Worm (Caenorhabditis elegans): ENCODE data around the gene lem-2.

lem-2 gene

DNA sequence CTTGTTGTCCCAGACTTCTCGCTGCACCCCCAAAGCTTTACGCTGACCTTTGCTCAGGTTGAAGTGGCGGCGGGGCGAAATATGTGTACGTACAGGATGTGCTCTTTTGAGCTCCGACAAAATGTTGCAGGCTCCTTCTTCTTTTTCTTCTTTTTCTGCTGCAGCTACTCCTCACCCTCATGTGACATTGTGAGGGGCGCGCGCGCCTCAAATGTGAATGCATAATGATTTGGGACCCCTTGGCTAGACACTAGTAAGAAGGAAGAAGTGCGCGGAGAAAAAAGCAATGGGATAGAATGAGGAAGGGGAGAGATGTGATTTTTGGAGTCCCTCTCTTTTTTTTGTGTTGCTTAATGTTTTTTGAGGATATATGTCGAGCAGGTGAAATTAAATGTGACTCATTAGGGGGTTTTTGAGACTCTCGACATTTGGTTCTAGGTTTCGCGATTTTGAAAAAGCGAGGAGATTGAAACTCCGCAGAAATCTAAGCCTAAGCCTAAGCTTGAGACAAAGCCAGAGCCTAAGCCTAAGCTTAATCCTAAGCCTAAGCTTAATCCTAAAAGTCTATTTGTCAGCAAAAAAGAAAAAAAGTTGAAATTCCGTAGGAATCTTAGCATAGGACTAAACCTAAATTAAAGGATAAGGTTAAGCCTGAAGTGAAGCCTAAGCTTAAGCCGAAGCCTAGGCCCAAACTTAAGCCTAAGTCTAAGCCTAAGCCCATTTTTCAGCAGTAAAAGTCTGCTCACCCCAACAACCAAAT, 26.3 kb upstream of the lem-2 start:
- TF ChIP-seq lin-39 (tag; optimal IDR thresholded peaks at IDR 0.05) (peak; percentile 83), elt-1 (tag; optimal IDR thresholded peaks at IDR 0.05) (no peak), fkh-10 (GFP tag; optimal IDR thresholded peaks at IDR 0.05) (peak; percentile 83), nfya-1 (tag; optimal IDR thresholded peaks at IDR 0.05; ENCODE audit: insufficient read depth) (peak; percentile 61), ama-1 (optimal IDR thresholded peaks at IDR 0.05) (no peak), egl-5 (tag; optimal IDR thresholded peaks at IDR 0.05) (no peak), hmg-11 (tag; optimal IDR thresholded peaks at IDR 0.05) (peak; percentile 10)

DNA sequence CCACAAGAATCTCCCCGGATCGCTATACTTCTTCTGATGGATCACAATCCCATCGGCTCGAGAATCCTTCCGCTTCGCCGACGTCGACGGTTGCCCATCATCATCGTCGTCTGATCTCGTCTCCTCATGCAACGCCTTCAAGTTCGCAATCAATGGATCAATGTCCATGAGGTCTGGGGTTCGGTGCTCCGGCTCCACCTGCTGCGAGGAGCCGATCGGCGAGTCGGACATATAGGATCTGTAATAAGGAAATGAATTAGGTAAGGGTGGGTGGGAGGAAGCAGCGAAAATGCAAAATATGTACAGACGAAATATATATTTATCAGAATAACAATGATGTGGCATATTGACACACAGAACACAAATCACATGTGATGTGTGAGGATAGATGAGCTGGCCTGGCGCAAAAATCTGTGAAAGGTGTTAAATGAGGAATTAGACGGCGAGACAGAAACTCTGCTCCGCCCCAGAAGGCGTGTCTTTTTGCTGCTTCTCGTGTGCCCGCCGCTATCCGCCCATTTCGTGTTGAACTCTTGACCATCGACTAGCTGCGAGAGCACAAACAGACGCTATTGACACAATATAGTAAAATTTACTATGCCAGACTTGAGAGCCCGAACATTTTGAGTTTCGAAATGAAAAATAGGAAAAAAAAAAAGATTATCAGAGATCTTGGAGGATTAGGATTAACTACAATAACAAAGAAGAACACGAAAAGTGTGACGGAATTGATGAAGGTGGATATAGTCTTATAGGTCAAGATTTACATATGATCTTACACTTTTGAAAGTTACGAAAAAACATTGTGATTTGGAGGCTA, 25.6 kb upstream of the lem-2 start:
- TF ChIP-seq fkh-2 (tag; optimal IDR thresholded peaks at IDR 0.05) (no peak), sea-2 (GFP tag; optimal IDR thresholded peaks at IDR 0.05) (no peak), pha-4 (tag; optimal IDR thresholded peaks at IDR 0.05) (peak; percentile 22), nfya-1 (tag; optimal IDR thresholded peaks at IDR 0.05; ENCODE audit: insufficient read depth) (peak; percentile 6), lin-39 (tag; optimal IDR thresholded peaks at IDR 0.05) (peak; percentile 39), zag-1 (tag; optimal IDR thresholded peaks at IDR 0.05) (no peak), nhr-77 (tag; optimal IDR thresholded peaks at IDR 0.05) (no peak), nhr-237 (tag; optimal IDR thresholded peaks at IDR 0.05) (no peak)

DNA sequence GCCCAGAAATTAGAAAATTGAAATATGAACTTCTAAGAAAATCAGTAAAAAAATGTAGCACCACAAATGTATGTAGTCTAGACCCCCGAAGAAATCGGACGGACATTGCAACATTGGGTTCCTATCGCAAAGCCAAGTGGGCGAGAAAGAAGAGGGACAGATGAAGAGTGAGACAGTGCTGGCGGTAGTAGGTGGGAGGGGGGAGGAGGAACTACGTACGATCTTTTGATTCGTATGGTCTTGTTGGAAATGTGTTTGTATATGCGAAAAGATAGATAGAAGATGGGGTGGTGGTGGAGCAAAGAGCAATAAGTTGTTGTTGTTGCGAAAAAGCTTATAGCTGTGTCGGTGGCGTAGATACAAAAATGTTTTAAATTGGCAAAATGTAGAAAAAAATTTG, 24.9 kb upstream of the lem-2 start:
- peak; percentile 38 for TF ChIP-seq elt-2 (tag; optimal IDR thresholded peaks at IDR 0.05)
- TF ChIP-seq nfya-1 (tag; optimal IDR thresholded peaks at IDR 0.05; ENCODE audit: insufficient read depth) = peak; percentile 10
- TF ChIP-seq nhr-237 (tag; optimal IDR thresholded peaks at IDR 0.05) = no peak

DNA sequence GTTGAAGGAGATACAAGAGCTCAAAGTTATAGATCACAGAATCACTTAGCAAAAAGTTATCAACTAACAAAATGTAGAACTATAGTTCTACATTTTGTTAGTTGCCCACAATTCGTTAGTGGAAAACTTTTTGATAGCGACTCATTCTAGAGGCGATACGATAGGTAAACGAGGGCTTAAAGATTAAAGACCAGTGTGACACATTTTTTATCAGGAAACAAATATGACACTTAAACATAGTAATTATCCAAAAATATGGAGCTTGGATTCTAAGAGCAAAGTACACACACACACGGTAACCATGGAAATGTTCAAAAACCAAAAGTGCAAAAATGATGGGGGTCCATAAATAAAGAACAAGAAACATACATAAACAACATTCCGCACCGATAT, 23.4 kb upstream of the lem-2 start:
- peak; percentile 5 for TF ChIP-seq pqm-1 (tag; optimal IDR thresholded peaks at IDR 0.05)
- TF ChIP-seq skn-1 (tag; optimal IDR thresholded peaks at IDR 0.05) = no peak

DNA sequence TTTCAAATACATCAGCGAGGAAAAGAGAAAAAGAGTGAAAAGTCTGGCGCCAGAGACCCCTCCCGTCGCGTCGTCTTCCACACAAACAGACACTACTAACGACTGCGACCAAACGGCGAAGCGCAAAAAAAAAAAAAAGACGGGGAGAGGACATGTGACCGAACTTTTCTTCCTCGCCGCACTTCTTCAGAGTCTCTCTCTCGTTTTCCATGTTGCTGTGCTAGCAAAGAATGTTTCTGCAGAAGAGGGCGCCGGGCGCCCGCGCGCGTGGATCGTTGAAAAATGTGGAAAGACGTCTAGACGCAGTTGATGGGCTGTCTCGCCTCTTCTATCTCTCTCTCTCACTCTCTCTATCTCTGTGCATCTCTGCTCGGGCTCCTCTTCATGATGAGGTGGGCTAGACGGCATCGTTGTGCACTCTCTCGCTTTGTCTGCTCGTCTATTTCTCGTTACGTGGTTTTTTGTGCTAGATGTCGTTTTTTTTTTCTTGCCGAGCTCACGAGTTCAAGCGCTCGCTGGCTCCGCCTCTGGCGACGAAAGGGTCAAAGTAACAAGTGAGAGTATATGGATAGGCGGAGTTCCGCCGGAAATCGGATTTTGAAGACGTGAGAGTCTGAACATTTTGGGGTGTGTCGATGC, 22.9 kb upstream of the lem-2 start:
- no peak for TF ChIP-seq ceh-9 (tag; optimal IDR thresholded peaks at IDR 0.05)
- peak; percentile 88 for TF ChIP-seq ceh-28 (tag; optimal IDR thresholded peaks at IDR 0.05)
- TF ChIP-seq tbx-2 (tag; optimal IDR thresholded peaks at IDR 0.05) = peak; percentile 84
- TF ChIP-seq nhr-25 (tag; optimal IDR thresholded peaks at IDR 0.05) = peak; percentile 60
- TF ChIP-seq snpc-4 (tag; optimal IDR thresholded peaks at IDR 0.05) = peak; percentile 76
- peak; percentile 91 for TF ChIP-seq jun-1 (tag; optimal IDR thresholded peaks at IDR 0.05)
- TF ChIP-seq elt-2 (tag; optimal IDR thresholded peaks at IDR 0.05) = peak; percentile 92
- TF ChIP-seq nhr-28 (tag; optimal IDR thresholded peaks at IDR 0.05) = no peak
- TF ChIP-seq lin-15B (tag; optimal IDR thresholded peaks at IDR 0.05) = peak; percentile 65
- TF ChIP-seq nhr-23 (tag; optimal IDR thresholded peaks at IDR 0.05) = peak; percentile 87
- no peak for TF ChIP-seq fos-1 (tag; optimal IDR thresholded peaks at IDR 0.05)
- TF ChIP-seq skn-1 (tag; optimal IDR thresholded peaks at IDR 0.05) = peak; percentile 66
- no peak for TF ChIP-seq ztf-11 (tag; optimal IDR thresholded peaks at IDR 0.05)
- TF ChIP-seq hmg-11 (tag; optimal IDR thresholded peaks at IDR 0.05) = peak; percentile 98
- peak; percentile 68 for TF ChIP-seq fkh-10 (GFP tag; optimal IDR thresholded peaks at IDR 0.05)
- peak; percentile 99 for TF ChIP-seq lin-39 (tag; optimal IDR thresholded peaks at IDR 0.05)
- no peak for TF ChIP-seq nhr-67 (tag; optimal IDR thresholded peaks at IDR 0.05)
- peak; percentile 25 for TF ChIP-seq ZK546.5 (tag; optimal IDR thresholded peaks at IDR 0.05)
- peak; percentile 79 for TF ChIP-seq lsy-12 (tag; optimal IDR thresholded peaks at IDR 0.05)
- peak; percentile 93 for TF ChIP-seq unc-62 (GFP tag; optimal IDR thresholded peaks at IDR 0.05)
- TF ChIP-seq eor-1 (tag; optimal IDR thresholded peaks at IDR 0.05) = no peak
- TF ChIP-seq ama-1 (optimal IDR thresholded peaks at IDR 0.05) = peak; percentile 74
- no peak for TF ChIP-seq unc-39 (tag; optimal IDR thresholded peaks at IDR 0.05)
- TF ChIP-seq elt-1 (tag; optimal IDR thresholded peaks at IDR 0.05) = peak; percentile 44
- peak; percentile 85 for TF ChIP-seq pha-4 (tag; optimal IDR thresholded peaks at IDR 0.05)
- peak; percentile 71 for TF ChIP-seq R02D3.7 (tag; optimal IDR thresholded peaks at IDR 0.05)
- TF ChIP-seq ceh-82 (tag; optimal IDR thresholded peaks at IDR 0.05) = no peak
- peak; percentile 45 for TF ChIP-seq nhr-77 (tag; optimal IDR thresholded peaks at IDR 0.05)
- TF ChIP-seq nfya-1 (tag; optimal IDR thresholded peaks at IDR 0.05; ENCODE audit: insufficient read depth) = peak; percentile 90
- peak; percentile 82 for TF ChIP-seq nhr-43 (tag; optimal IDR thresholded peaks at IDR 0.05; ENCODE audit: poor library complexity, severe bottlenecking)
- TF ChIP-seq fkh-2 (tag; optimal IDR thresholded peaks at IDR 0.05) = no peak
- TF ChIP-seq nhr-11 (tag; optimal IDR thresholded peaks at IDR 0.05) = peak; percentile 82
- TF ChIP-seq mml-1 (tag; optimal IDR thresholded peaks at IDR 0.05) = no peak
- peak; percentile 76 for TF ChIP-seq zag-1 (tag; optimal IDR thresholded peaks at IDR 0.05)
- TF ChIP-seq ztf-4 (tag; optimal IDR thresholded peaks at IDR 0.05) = peak; percentile 72
- TF ChIP-seq mdl-1 (tag; optimal IDR thresholded peaks at IDR 0.05) = peak; percentile 98
